Fruit fly (Drosophila melanogaster) whole organism, embryonic: ENCODE data around the gene sws.

Experiments
- Atf6 ChIP-seq: fragments of 200-800 bp; sonication (Bioruptor generic); IDR thresholded peaks from 2 replicates; pipeline ENCODE4 v1.3.6; 2022; ENCODE audit warnings: missing biosample characterization, missing genetic modification characterization
- CG11504 ChIP-seq: fragments of 200-800 bp; sonication (Bioruptor generic); optimal IDR thresholded peaks from 3 replicates; lab custom pipeline; 2019; ENCODE audit warnings: missing biosample characterization, mild to moderate bottlenecking, missing genetic modification characterization, moderate library complexity
- CG12769 ChIP-seq: fragments of 200-800 bp; sonication (Bioruptor generic); optimal IDR thresholded peaks from 2 replicates; lab custom pipeline; 2019; ENCODE audit warnings: missing biosample characterization, mild to moderate bottlenecking, missing genetic modification characterization, moderate library complexity
- CG12942 ChIP-seq: fragments of 200-800 bp; sonication (Bioruptor generic); optimal IDR thresholded peaks from 3 replicates; lab custom pipeline; 2016; ENCODE audit warnings: missing biosample characterization, missing genetic modification characterization
- CG14014 ChIP-seq: fragments of 200-800 bp; sonication (Bioruptor generic); IDR thresholded peaks from 2 replicates; pipeline ENCODE4 v1.3.6; 2022; ENCODE audit warnings: missing biosample characterization, missing genetic modification characterization
- CG15514 ChIP-seq: fragments of 200-800 bp; sonication (Bioruptor generic); optimal IDR thresholded peaks from 3 replicates; lab custom pipeline; 2017; ENCODE audit warnings: missing biosample characterization, missing genetic modification characterization, mild to moderate bottlenecking, moderate library complexity, missing genetic modification reagents
- CG17186 ChIP-seq: fragments of 200-800 bp; sonication (Bioruptor generic); optimal IDR thresholded peaks from 3 replicates; lab custom pipeline; 2017; ENCODE audit warnings: missing biosample characterization, missing genetic modification reagents, missing genetic modification characterization
- CG17612 ChIP-seq: fragments of 200-800 bp; sonication (Bioruptor generic); IDR thresholded peaks from 2 replicates; pipeline ENCODE4 v1.3.6; 2022; ENCODE audit warnings: missing biosample characterization, missing genetic modification characterization
- CG18011 ChIP-seq: fragments of 200-800 bp; sonication (Bioruptor generic); optimal IDR thresholded peaks from 2 replicates; lab custom pipeline; 2017; ENCODE audit warnings: missing biosample characterization, missing genetic modification characterization, mild to moderate bottlenecking, moderate library complexity, missing genotype
- CG30431 ChIP-seq: fragments of 200-800 bp; sonication (Bioruptor generic); optimal IDR thresholded peaks from 2 replicates; lab custom pipeline; 2017; ENCODE audit warnings: missing biosample characterization, missing genetic modification characterization
- CG3163 ChIP-seq: fragments of 200-800 bp; sonication (Bioruptor generic); optimal IDR thresholded peaks from 3 replicates; lab custom pipeline; 2016; ENCODE audit warnings: missing biosample characterization, missing genetic modification characterization
- CG33557 ChIP-seq: fragments of 200-800 bp; sonication (Bioruptor generic); optimal IDR thresholded peaks from 2 replicates; lab custom pipeline; 2019; ENCODE audit warnings: missing biosample characterization, mild to moderate bottlenecking, missing genetic modification characterization, moderate library complexity
- CG34422 ChIP-seq: fragments of 200-800 bp; sonication (Bioruptor generic); IDR thresholded peaks from 3 replicates; pipeline ENCODE4 v1.3.6; 2022; ENCODE audit warnings: missing biosample characterization, missing genetic modification characterization
- CG4360 ChIP-seq: fragments of 200-800 bp; sonication (Bioruptor generic); IDR thresholded peaks from 2 replicates; pipeline ENCODE4 v1.3.6; 2022; ENCODE audit warnings: missing biosample characterization, missing genetic modification characterization
- CG5245 ChIP-seq: fragments of 200-800 bp; sonication (Bioruptor generic); optimal IDR thresholded peaks from 3 replicates; lab custom pipeline; 2016; ENCODE audit warnings: missing biosample characterization, missing genetic modification characterization
- CG6765 ChIP-seq: fragments of 200-800 bp; sonication (Bioruptor generic); optimal IDR thresholded peaks from 3 replicates; lab custom pipeline; 2017; ENCODE audit warnings: missing biosample characterization, mild to moderate bottlenecking, missing genetic modification characterization
- CG7928 ChIP-seq: fragments of 200-800 bp; sonication (Bioruptor generic); optimal IDR thresholded peaks from 2 replicates; lab custom pipeline; 2017; ENCODE audit warnings: missing biosample characterization, mild to moderate bottlenecking, missing genetic modification characterization
- D19A ChIP-seq: fragments of 200-800 bp; optimal IDR thresholded peaks from 3 replicates; lab custom pipeline; 2019; ENCODE audit warnings: missing biosample characterization, mild to moderate bottlenecking, missing genetic modification characterization, moderate library complexity
- E2f1 ChIP-seq: fragments of 200-800 bp; sonication (Bioruptor generic); IDR thresholded peaks from 2 replicates; pipeline ENCODE4 v1.3.6; 2022; ENCODE audit warnings: missing biosample characterization, missing genetic modification characterization
- ERR ChIP-seq: fragments of 200-800 bp; sonication (Bioruptor generic); optimal IDR thresholded peaks from 2 replicates; lab custom pipeline; 2016; ENCODE audit warnings: missing biosample characterization, missing genetic modification characterization
- Ets65A ChIP-seq: fragments of 200-800 bp; sonication (Bioruptor generic); peaks from one replicate; lab custom pipeline; 2016; ENCODE audit warnings: missing biosample characterization, missing genetic modification characterization
- Fer1 ChIP-seq: fragments of 200-800 bp; sonication (Bioruptor generic); optimal IDR thresholded peaks from 2 replicates; lab custom pipeline; 2017; ENCODE audit warnings: missing biosample characterization, mild to moderate bottlenecking, missing genetic modification characterization
- HmgZ ChIP-seq: fragments of 200-800 bp; sonication (Bioruptor generic); optimal IDR thresholded peaks from 2 replicates; lab custom pipeline; 2018; ENCODE audit warnings: missing biosample characterization, mild to moderate bottlenecking, missing genetic modification characterization
- Hmr ChIP-seq: fragments of 200-800 bp; sonication (Bioruptor generic); optimal IDR thresholded peaks from 3 replicates; lab custom pipeline; 2017; ENCODE audit warnings: mild to moderate bottlenecking, missing biosample characterization, missing genetic modification reagents, missing genetic modification characterization
- NfI ChIP-seq: fragments of 200-800 bp; sonication (Bioruptor generic); optimal IDR thresholded peaks from 3 replicates; lab custom pipeline; 2018; ENCODE audit warnings: missing biosample characterization, mild to moderate bottlenecking, missing genetic modification characterization, moderate library complexity
- Oaz ChIP-seq: fragments of 200-800 bp; sonication (Bioruptor generic); IDR thresholded peaks from 2 replicates; pipeline ENCODE4 v1.3.6; 2022; ENCODE audit warnings: missing biosample characterization, missing genetic modification characterization
- Tbp ChIP-seq: fragments of >200 bp; optimal IDR thresholded peaks from 2 replicates; lab custom pipeline; 2018; ENCODE audit warnings: missing biosample characterization, missing genetic modification characterization
- Trl ChIP-seq, 3 experiments: fragments of >200 bp in 2 of 3; fragments of 200-800 bp in 1 of 3; sonication (Bioruptor generic) in 1 of 3; optimal IDR thresholded peaks; 2 replicates in 1 of 3; 3 replicates in 2 of 3; lab custom pipeline; 2016 to 2017; ENCODE audit warnings: missing biosample characterization in 1 of 3, missing genetic modification characterization in 1 of 3
- Usf ChIP-seq: fragments of 200-800 bp; sonication (Bioruptor generic); optimal IDR thresholded peaks from 2 replicates; lab custom pipeline; 2017; ENCODE audit warnings: missing genotype, missing biosample characterization, missing genetic modification characterization
- bbx ChIP-seq: fragments of 200-800 bp; sonication (Bioruptor generic); IDR thresholded peaks from 2 replicates; pipeline ENCODE4 v1.3.6; 2022; ENCODE audit warnings: missing biosample characterization, missing genetic modification characterization; ENCODE audit not compliant: partially characterized antibody
- cad ChIP-seq: fragments of >200 bp; optimal IDR thresholded peaks from 2 replicates; lab custom pipeline; 2017; ENCODE audit warnings: missing biosample characterization, missing genetic modification characterization
- chn ChIP-seq: fragments of 200-800 bp; sonication (Bioruptor generic); optimal IDR thresholded peaks from 2 replicates; lab custom pipeline; 2016; ENCODE audit warnings: missing biosample characterization, missing genetic modification characterization
- croc ChIP-seq: fragments of 200-800 bp; sonication (Bioruptor generic); conservative IDR thresholded peaks from 3 replicates; pipeline ENCODE4 v1.3.6; 2022; ENCODE audit warnings: missing biosample characterization, missing genetic modification characterization
- ftz-f1 ChIP-seq: fragments of 200-800 bp; sonication (Bioruptor generic); optimal IDR thresholded peaks from 2 replicates; lab custom pipeline; 2016; ENCODE audit warnings: missing biosample characterization, missing genetic modification characterization
- fu2 ChIP-seq: fragments of 200-800 bp; sonication (Bioruptor generic); optimal IDR thresholded peaks from 2 replicates; lab custom pipeline; 2016; ENCODE audit warnings: missing biosample characterization, missing genetic modification characterization
- grau ChIP-seq: fragments of 200-800 bp; optimal IDR thresholded peaks from 3 replicates; lab custom pipeline; 2019; ENCODE audit warnings: missing biosample characterization, mild to moderate bottlenecking, missing genetic modification characterization, moderate library complexity
- gsb ChIP-seq: fragments of 200-800 bp; sonication (Bioruptor generic); IDR thresholded peaks from 2 replicates; pipeline ENCODE4 v1.3.6; 2022; ENCODE audit warnings: missing biosample characterization, missing genetic modification characterization
- mirr ChIP-seq: fragments of 200-800 bp; sonication (Bioruptor generic); optimal IDR thresholded peaks from 3 replicates; lab custom pipeline; 2018; ENCODE audit warnings: missing biosample characterization, mild to moderate bottlenecking, missing genetic modification characterization
- nerfin-1 ChIP-seq: fragments of 200-800 bp; sonication (Bioruptor generic); optimal IDR thresholded peaks from 3 replicates; lab custom pipeline; 2019; ENCODE audit warnings: missing biosample characterization, mild to moderate bottlenecking, missing genetic modification characterization, moderate library complexity
- pan ChIP-seq, 4 experiments: fragments of >200 bp in 3 of 4; fragments of 200-800 bp in 1 of 4; sonication (Bioruptor generic) in 1 of 4; optimal IDR thresholded peaks in 3 of 4; IDR thresholded peaks in 1 of 4; 2 replicates each; pipeline versions ENCODE4 v1.3.6 to Lab custom; 2017 to 2022; ENCODE audit warnings: missing biosample characterization in 2 of 4, missing genetic modification characterization in 2 of 4, mixed read lengths in 1 of 4
- pb ChIP-seq: fragments of 200-800 bp; sonication (Bioruptor generic); optimal IDR thresholded peaks from 3 replicates; lab custom pipeline; 2016; ENCODE audit warnings: missing biosample characterization, missing genetic modification characterization
- pita ChIP-seq: fragments of 200-800 bp; sonication (Bioruptor generic); optimal IDR thresholded peaks from 2 replicates; lab custom pipeline; 2017; ENCODE audit warnings: missing biosample characterization, mild to moderate bottlenecking, missing genetic modification characterization
- pros ChIP-seq: fragments of 200-800 bp; sonication (Bioruptor generic); optimal IDR thresholded peaks from 3 replicates; lab custom pipeline; 2019; ENCODE audit warnings: missing biosample characterization, mild to moderate bottlenecking, missing genetic modification characterization, moderate library complexity
- pum ChIP-seq: fragments of 200-800 bp; sonication (Bioruptor generic); optimal IDR thresholded peaks from 2 replicates; lab custom pipeline; 2016; ENCODE audit warnings: missing biosample characterization, missing genetic modification characterization
- sens-2 ChIP-seq: fragments of 200-800 bp; sonication (Bioruptor generic); IDR thresholded peaks from 2 replicates; pipeline ENCODE4 v1.3.6; 2022; ENCODE audit warnings: missing biosample characterization, missing genetic modification characterization
- sob ChIP-seq: fragments of 200-800 bp; sonication (Bioruptor generic); IDR thresholded peaks from 2 replicates; pipeline ENCODE4 v1.3.6; 2022; ENCODE audit warnings: missing biosample characterization, missing genetic modification characterization
- tio ChIP-seq: fragments of 200-800 bp; sonication (Bioruptor generic); optimal IDR thresholded peaks from 2 replicates; lab custom pipeline; 2017; ENCODE audit warnings: missing biosample characterization, missing genetic modification characterization, inconsistent platforms
- toy ChIP-seq: fragments of 200-800 bp; sonication (Bioruptor generic); IDR thresholded peaks from 2 replicates; pipeline ENCODE4 v1.3.6; 2022; ENCODE audit warnings: missing biosample characterization, missing genetic modification characterization

The sws gene

DNA sequence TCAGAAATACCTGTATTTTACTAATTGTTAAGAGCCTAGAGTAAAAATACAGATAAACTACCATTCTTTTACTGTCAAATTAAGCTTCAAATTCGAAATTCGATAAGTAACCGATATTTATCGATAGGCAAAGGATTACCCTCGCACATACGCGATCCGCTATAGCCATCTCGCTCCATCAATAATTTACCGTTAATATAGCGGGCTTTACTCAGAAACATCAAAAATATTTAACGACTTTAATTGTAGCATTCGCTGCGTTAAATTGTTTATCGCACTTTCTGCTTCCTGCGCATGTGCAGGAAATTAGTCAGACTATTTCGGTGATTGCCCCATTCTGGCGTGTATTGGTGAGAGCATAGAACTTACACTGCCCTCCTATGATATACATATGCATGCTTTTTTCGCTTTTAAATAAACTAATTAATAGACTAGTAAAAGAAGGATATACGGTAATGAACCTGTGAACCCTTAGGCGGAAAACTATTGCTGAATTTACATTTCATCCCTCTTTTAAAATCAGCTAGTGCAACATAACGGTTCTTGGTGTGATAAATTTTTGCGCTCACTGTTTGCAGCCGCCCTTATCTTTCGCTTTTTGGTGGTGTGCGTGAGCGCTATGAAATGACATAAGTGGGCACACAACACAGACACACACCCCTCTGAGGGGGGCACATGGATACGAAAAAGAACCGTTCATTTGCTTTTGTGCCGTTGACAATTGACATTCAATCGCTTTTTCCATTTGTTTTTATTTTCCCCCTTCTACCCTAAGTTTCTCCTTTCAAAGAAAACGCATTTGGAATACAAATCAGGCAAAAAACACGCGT lies 59.6 kb downstream of the sws start, which contains the start of the genes dpr14 and spidey:
dpr14 (minus strand) TSS at position 48 of the 830 bp plus-strand sequence.
spidey (plus strand) TSS at position 693 of the 830 bp plus-strand sequence.
- TF ChIP-seq pum (GFP tag; lab: Kevin White, UChicago): peak; percentile 82
- TF ChIP-seq Trl (optimal IDR thresholded peaks at IDR 0.05; lab: Kevin White, UChicago): peak in 1 of 2 experiments; percentile 19
- TF ChIP-seq Trl (GFP tag; optimal IDR thresholded peaks at IDR 0.05; lab: Kevin White, UChicago): peak; percentile 87
- TF ChIP-seq Ets65A (GFP tag; lab: Kevin White, UChicago): peak; percentile 97
- TF ChIP-seq CG34422 (GFP tag; lab: Robert Waterston, UW): peak; percentile 91
- peak; percentile 46; the same call in 1 of the 2 replicates for TF ChIP-seq sens-2
- TF ChIP-seq croc (GFP tag; lab: Robert Waterston, UW): peak; percentile 75
- peak; percentile 88 for TF ChIP-seq mirr (GFP tag; lab: Kevin White, UChicago)
- TF ChIP-seq toy (GFP tag; lab: Robert Waterston, UW): peak; percentile 78
- peak; percentile 86 for TF ChIP-seq nerfin-1
- peak; percentile 86 for TF ChIP-seq Oaz (GFP tag; lab: Robert Waterston, UW)
- TF ChIP-seq tio (GFP tag; lab: Kevin White, UChicago): no peak
- peak; percentile 95 for TF ChIP-seq Fer1 (GFP tag; lab: Kevin White, UChicago)
- peak; percentile 80 for TF ChIP-seq chn (GFP tag; lab: Kevin White, UChicago)
- peak; percentile 91 for TF ChIP-seq NfI (GFP tag; lab: Kevin White, UChicago)
- peak; percentile 95 for TF ChIP-seq CG12769 (tag; lab: Kevin White, UChicago)
- peak; percentile 77 for TF ChIP-seq ERR (GFP tag; lab: Kevin White, UChicago)
- TF ChIP-seq pb (GFP tag; lab: Kevin White, UChicago): peak; percentile 22
- peak; percentile 64 for TF ChIP-seq Usf (GFP tag; lab: Kevin White, UChicago)
- no peak for TF ChIP-seq Tbp (GFP tag; lab: Kevin White, UChicago)
- peak; percentile 91 for TF ChIP-seq Atf6 (GFP tag; lab: Robert Waterston, UW)
- TF ChIP-seq bbx (GFP tag; lab: Robert Waterston, UW): no peak
- no peak for TF ChIP-seq pan (optimal IDR thresholded peaks at IDR 0.05; lab: Kevin White, UChicago)
- TF ChIP-seq pan (GFP tag; optimal IDR thresholded peaks at IDR 0.05 in 1 of 2, IDR thresholded peaks at IDR 0.05 in 1 of 2): peak in 1 of 2 experiments; percentile 90
- TF ChIP-seq E2f1 (GFP tag; lab: Robert Waterston, UW): peak; percentile 91
- peak; percentile 78 for TF ChIP-seq pros (GFP tag; lab: Kevin White, UChicago)
- TF ChIP-seq CG18011 (GFP tag; lab: Kevin White, UChicago): peak; percentile 71
- TF ChIP-seq CG33557 (GFP tag; lab: Kevin White, UChicago): peak; percentile 77
- peak; percentile 95 for TF ChIP-seq Hmr (GFP tag; lab: Kevin White, UChicago)
- peak; percentile 74 for TF ChIP-seq CG5245 (GFP tag; lab: Kevin White, UChicago)
- peak; percentile 92 for TF ChIP-seq grau
- TF ChIP-seq HmgZ: peak; percentile 96
- TF ChIP-seq pita (GFP tag; lab: Kevin White, UChicago): no peak
- TF ChIP-seq ftz-f1 (GFP tag; lab: Kevin White, UChicago): peak; percentile 28
- peak; percentile 90 for TF ChIP-seq CG6765 (GFP tag; lab: Kevin White, UChicago)
- peak; percentile 74 for TF ChIP-seq CG12942 (GFP tag; lab: Kevin White, UChicago)
- TF ChIP-seq CG7928 (GFP tag; lab: Kevin White, UChicago): peak; percentile 55
- peak; percentile 84 for TF ChIP-seq CG15514 (GFP tag; lab: Kevin White, UChicago)
- peak; percentile 80 for TF ChIP-seq CG17612 (GFP tag; lab: Robert Waterston, UW)
- TF ChIP-seq cad (GFP tag; lab: Kevin White, UChicago): no peak
- TF ChIP-seq D19A (tag; lab: Kevin White, UChicago): peak; percentile 89
- peak; percentile 50 for TF ChIP-seq CG3163 (GFP tag; lab: Kevin White, UChicago)
- TF ChIP-seq CG17186 (GFP tag; lab: Kevin White, UChicago): no peak
- TF ChIP-seq CG14014 (GFP tag; lab: Robert Waterston, UW): peak; percentile 93
- TF ChIP-seq sob (GFP tag; lab: Robert Waterston, UW): peak; percentile 92
- TF ChIP-seq CG11504 (tag; lab: Kevin White, UChicago): peak; percentile 89
- TF ChIP-seq CG4360 (GFP tag; lab: Robert Waterston, UW): peak; percentile 42
- peak; percentile 85 for TF ChIP-seq gsb (GFP tag; lab: Robert Waterston, UW)
- peak; percentile 89 for TF ChIP-seq fu2 (GFP tag; lab: Kevin White, UChicago)
- peak; percentile 82 for TF ChIP-seq CG30431
